Fruit fly (Drosophila melanogaster) whole organism, adult: ENCODE results near the gene CG9512.
A peak's percentile ranks its signal among the peaks of the same experiment; 100 is the strongest.

ENCODE experiments used
- CG11617 ChIP-seq: fragments of 200-800 bp; sonication (Bioruptor generic); optimal IDR thresholded peaks from 2 replicates; lab custom pipeline; 2017; ENCODE audit warnings: mild to moderate bottlenecking, missing biosample characterization, missing genetic modification reagents, missing genetic modification characterization
- CG12768 ChIP-seq: fragments of 200-800 bp; sonication (Bioruptor generic); optimal IDR thresholded peaks from 2 replicates; lab custom pipeline; 2017; ENCODE audit warnings: missing biosample characterization, missing genetic modification characterization, mild to moderate bottlenecking, moderate library complexity, missing genetic modification reagents
- CG14711 ChIP-seq: fragments of 200-800 bp; sonication (Bioruptor generic); optimal IDR thresholded peaks from 2 replicates; lab custom pipeline; 2018; ENCODE audit warnings: missing biosample characterization, mild to moderate bottlenecking, missing genetic modification characterization, moderate library complexity
- CG1620 ChIP-seq: fragments of 200-800 bp; sonication (Bioruptor generic); optimal IDR thresholded peaks from 2 replicates; lab custom pipeline; 2016; ENCODE audit warnings: missing biosample characterization, missing genetic modification characterization
- CG33017 ChIP-seq: fragments of 200-800 bp; sonication (Bioruptor generic); optimal IDR thresholded peaks from 2 replicates; lab custom pipeline; 2018; ENCODE audit warnings: missing biosample characterization, mild to moderate bottlenecking, missing genetic modification characterization, moderate library complexity
- CG5204 ChIP-seq: fragments of 200-800 bp; sonication (Bioruptor generic); optimal IDR thresholded peaks from 2 replicates; lab custom pipeline; 2016; ENCODE audit warnings: missing biosample characterization, missing genetic modification characterization
- CG7045 ChIP-seq: fragments of 200-800 bp; sonication (Bioruptor generic); optimal IDR thresholded peaks from 2 replicates; lab custom pipeline; 2017; ENCODE audit warnings: missing biosample characterization, mild to moderate bottlenecking, missing genetic modification characterization
- CG7101 ChIP-seq: fragments of 200-800 bp; sonication (Bioruptor generic); optimal IDR thresholded peaks from 2 replicates; lab custom pipeline; 2018; ENCODE audit warnings: missing biosample characterization, mild to moderate bottlenecking, missing genetic modification characterization, moderate library complexity
- Clk ChIP-seq: fragments of 200-800 bp; sonication (Bioruptor generic); optimal IDR thresholded peaks from 2 replicates; lab custom pipeline; 2017; ENCODE audit warnings: missing biosample characterization, missing genetic modification characterization
- Crg-1 ChIP-seq: fragments of 200-800 bp; sonication (Bioruptor generic); optimal IDR thresholded peaks from 2 replicates; lab custom pipeline; 2016; ENCODE audit warnings: missing biosample characterization, missing genetic modification characterization
- Hr96 ChIP-seq: fragments of 200-800 bp; sonication (Bioruptor generic); optimal IDR thresholded peaks from 2 replicates; lab custom pipeline; 2016; ENCODE audit warnings: missing biosample characterization, missing genetic modification characterization
- Mnt ChIP-seq: fragments of 200-800 bp; sonication (Bioruptor generic); optimal IDR thresholded peaks from 2 replicates; lab custom pipeline; 2016; ENCODE audit warnings: missing biosample characterization, mild to moderate bottlenecking, missing genetic modification characterization
- bab1 ChIP-seq: fragments of 200-800 bp; sonication (Bioruptor generic); optimal IDR thresholded peaks from 3 replicates; lab custom pipeline; 2019; ENCODE audit warnings: missing biosample characterization, mild to moderate bottlenecking, missing genetic modification characterization, moderate library complexity
- cic ChIP-seq: fragments of 200-800 bp; sonication (Bioruptor generic); optimal IDR thresholded peaks from 2 replicates; lab custom pipeline; 2017; ENCODE audit warnings: missing biosample characterization, mild to moderate bottlenecking, missing genetic modification characterization, moderate library complexity
- cnc ChIP-seq, 2 experiments: fragments of >200 bp; optimal IDR thresholded peaks; 2 replicates each; lab custom pipeline; 2017
- kay ChIP-seq: fragments of 200-800 bp; sonication (Bioruptor generic); peaks from one replicate; lab custom pipeline; 2016; ENCODE audit warnings: missing biosample characterization, missing genetic modification characterization, borderline replicate concordance
- ovo ChIP-seq: fragments of 200-800 bp; sonication (Bioruptor generic); optimal IDR thresholded peaks from 2 replicates; lab custom pipeline; 2016; ENCODE audit warnings: missing biosample characterization, missing genetic modification characterization
- pad ChIP-seq: fragments of 200-800 bp; sonication (Bioruptor generic); optimal IDR thresholded peaks from 3 replicates; lab custom pipeline; 2017; ENCODE audit warnings: missing biosample characterization, missing genetic modification characterization, mild to moderate bottlenecking, moderate library complexity, missing genetic modification reagents
- tj ChIP-seq: fragments of 200-800 bp; sonication (Bioruptor generic); optimal IDR thresholded peaks from 3 replicates; lab custom pipeline; 2017; ENCODE audit warnings: missing biosample characterization, mild to moderate bottlenecking, missing genetic modification characterization, moderate library complexity
- toe ChIP-seq: fragments of 200-800 bp; sonication (Bioruptor generic); optimal IDR thresholded peaks from 2 replicates; lab custom pipeline; 2016; ENCODE audit warnings: missing biosample characterization, missing genetic modification characterization

The CG9512 gene

DNA sequence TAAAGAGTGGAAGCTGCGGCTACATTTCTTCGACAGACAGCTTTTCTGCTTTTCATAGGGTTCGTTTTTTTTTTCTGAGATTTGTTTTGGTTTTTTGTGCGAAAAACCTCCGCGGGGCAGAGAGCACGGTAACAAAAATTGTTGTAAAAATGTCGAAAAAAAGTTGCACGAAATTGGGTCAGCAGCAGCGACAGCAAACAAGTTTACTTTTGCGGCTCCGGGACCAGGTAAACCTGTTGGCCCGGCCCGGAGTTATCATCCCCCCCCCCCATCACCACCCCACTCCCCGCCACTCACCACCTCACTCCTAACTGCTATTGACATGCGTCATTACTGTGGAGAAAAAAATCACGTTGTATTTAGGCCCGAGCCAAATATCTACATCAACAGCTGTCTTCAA is 36.9 kb downstream of the CG9512 start:
- TF ChIP-seq tj, result no peak
- TF ChIP-seq CG1620 (GFP tag; lab: Kevin White, UChicago), result no peak
- TF ChIP-seq pad (GFP tag; lab: Kevin White, UChicago), result no peak
- TF ChIP-seq Clk (GFP tag; lab: Kevin White, UChicago), result no peak
- no peak for TF ChIP-seq cnc (optimal IDR thresholded peaks at IDR 0.05; lab: Kevin White, UChicago)
- no peak for TF ChIP-seq CG14711 (tag; lab: Kevin White, UChicago)

dm6 chrX:14866911-14867310 is 38.4 kb downstream of the CG9512 start:
- TF ChIP-seq Mnt (GFP tag; lab: Kevin White, UChicago) (no peak), Clk (GFP tag; lab: Kevin White, UChicago) (no peak), CG7045 (GFP tag; lab: Kevin White, UChicago) (no peak), CG7101 (tag; lab: Kevin White, UChicago) (no peak), CG1620 (GFP tag; lab: Kevin White, UChicago) (no peak), CG5204 (GFP tag; lab: Kevin White, UChicago) (no peak), CG33017 (tag; lab: Kevin White, UChicago) (no peak), CG14711 (tag; lab: Kevin White, UChicago) (no peak), cic (no peak), ovo (GFP tag; lab: Kevin White, UChicago) (no peak), pad (GFP tag; lab: Kevin White, UChicago) (no peak), CG12768 (GFP tag; lab: Kevin White, UChicago) (no peak), tj (no peak)

dm6 chrX:14862494-14862893 is 42.9 kb downstream of the CG9512 start:
- TF ChIP-seq bab1 (GFP tag; lab: Kevin White, UChicago), result no peak
- TF ChIP-seq cnc (optimal IDR thresholded peaks at IDR 0.05; lab: Kevin White, UChicago), result no peak
- TF ChIP-seq CG11617, result no peak
- no peak for TF ChIP-seq ovo (GFP tag; lab: Kevin White, UChicago)
- no peak for TF ChIP-seq kay
- TF ChIP-seq CG33017 (tag; lab: Kevin White, UChicago), result no peak
- TF ChIP-seq cic, result no peak
- no peak for TF ChIP-seq Crg-1 (GFP tag; lab: Kevin White, UChicago)
- no peak for TF ChIP-seq tj
- TF ChIP-seq CG1620 (GFP tag; lab: Kevin White, UChicago), result no peak
- TF ChIP-seq CG14711 (tag; lab: Kevin White, UChicago), result no peak
- no peak for TF ChIP-seq CG12768 (GFP tag; lab: Kevin White, UChicago)
- no peak for TF ChIP-seq pad (GFP tag; lab: Kevin White, UChicago)
- TF ChIP-seq Mnt (GFP tag; lab: Kevin White, UChicago), result no peak
- no peak for TF ChIP-seq CG5204 (GFP tag; lab: Kevin White, UChicago)
- TF ChIP-seq Clk (GFP tag; lab: Kevin White, UChicago), result no peak
- no peak for TF ChIP-seq CG7045 (GFP tag; lab: Kevin White, UChicago)
- TF ChIP-seq Hr96 (GFP tag; lab: Kevin White, UChicago), result no peak
- TF ChIP-seq toe (GFP tag; lab: Kevin White, UChicago), result no peak

- TF ChIP-seq CG11617, result no peak
Measured at dm6 chrX:14858951-14859350, 46.4 kb downstream of the CG9512 start, which contains the start of gene CG46399. CG46399 (plus strand) TSS chrX:14859251.

DNA sequence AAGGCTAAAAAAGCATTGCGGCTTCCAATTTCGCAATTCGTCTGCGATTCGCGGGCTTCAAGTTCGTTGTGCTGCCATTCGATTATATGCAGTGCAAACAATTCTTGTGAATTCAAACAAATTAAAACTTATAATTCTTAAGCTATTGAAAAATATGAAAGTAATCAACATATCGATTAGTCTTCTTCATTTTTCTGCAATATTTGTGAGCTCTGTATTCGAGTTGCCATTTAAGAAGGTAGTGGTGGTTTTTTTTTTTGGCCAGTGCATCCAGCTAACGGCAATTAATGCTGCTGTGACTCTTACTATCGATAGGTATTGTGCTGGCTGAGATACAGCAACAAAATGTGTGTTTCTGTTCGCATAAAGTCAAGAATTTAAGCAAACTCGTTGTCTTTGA is 47.5 kb downstream of the CG9512 start:
- no peak for TF ChIP-seq CG11617
- no peak for TF ChIP-seq cic
- TF ChIP-seq CG7045 (GFP tag; lab: Kevin White, UChicago), result no peak
- TF ChIP-seq cnc (optimal IDR thresholded peaks at IDR 0.05; lab: Kevin White, UChicago), result no peak
- no peak for TF ChIP-seq Hr96 (GFP tag; lab: Kevin White, UChicago)
- TF ChIP-seq tj, result no peak
- TF ChIP-seq Clk (GFP tag; lab: Kevin White, UChicago), result no peak
- no peak for TF ChIP-seq CG5204 (GFP tag; lab: Kevin White, UChicago)
- TF ChIP-seq kay, result no peak
- no peak for TF ChIP-seq CG14711 (tag; lab: Kevin White, UChicago)
- no peak for TF ChIP-seq ovo (GFP tag; lab: Kevin White, UChicago)
- no peak for TF ChIP-seq Crg-1 (GFP tag; lab: Kevin White, UChicago)
- no peak for TF ChIP-seq CG33017 (tag; lab: Kevin White, UChicago)
- no peak for TF ChIP-seq bab1 (GFP tag; lab: Kevin White, UChicago)
- TF ChIP-seq CG1620 (GFP tag; lab: Kevin White, UChicago), result no peak
- no peak for TF ChIP-seq pad (GFP tag; lab: Kevin White, UChicago)
- no peak for TF ChIP-seq toe (GFP tag; lab: Kevin White, UChicago)

DNA sequence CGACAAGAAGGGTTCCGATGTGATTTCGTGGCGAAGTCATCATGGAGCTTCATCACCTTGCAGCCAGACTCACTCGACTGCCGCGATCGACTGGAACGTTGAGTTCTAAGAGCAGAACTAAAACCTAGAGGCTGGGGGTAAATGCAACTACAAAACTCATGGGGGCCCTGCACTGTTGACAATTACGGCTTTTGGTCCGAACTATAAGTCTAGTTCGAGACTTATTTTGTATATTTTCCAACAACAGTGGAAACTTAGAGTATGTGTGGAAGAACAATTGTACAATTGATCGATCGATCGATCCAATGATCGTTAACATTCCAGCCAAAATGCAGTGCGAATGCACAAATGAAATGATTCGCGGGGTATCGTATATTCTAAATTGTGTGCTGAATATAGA is 49.1 kb downstream of the CG9512 start, which contains the start of gene CG9519:
TSS of gene CG9519 (minus strand) at position 101 of the 400 bp plus-strand sequence.
- TF ChIP-seq kay (peak; percentile 11), tj (no peak)

dm6 chrX:14853153-14853672 is 52.1 kb downstream of the CG9512 start, which contains the start of gene CG9521:
CG9521 (minus strand) TSS chrX:14853269.
- TF ChIP-seq cnc (optimal IDR thresholded peaks at IDR 0.05; lab: Kevin White, UChicago) (no peak), CG7045 (GFP tag; lab: Kevin White, UChicago) (no peak), CG5204 (GFP tag; lab: Kevin White, UChicago) (no peak), CG33017 (tag; lab: Kevin White, UChicago) (no peak), toe (GFP tag; lab: Kevin White, UChicago) (no peak), tj (no peak), Crg-1 (GFP tag; lab: Kevin White, UChicago) (no peak), bab1 (GFP tag; lab: Kevin White, UChicago) (no peak), cic (no peak), pad (GFP tag; lab: Kevin White, UChicago) (no peak), CG14711 (tag; lab: Kevin White, UChicago) (no peak), ovo (GFP tag; lab: Kevin White, UChicago) (no peak), Clk (GFP tag; lab: Kevin White, UChicago) (no peak)
